Worm (Caenorhabditis elegans): ENCODE data around the gene grd-5.

Gene grd-5

DNA sequence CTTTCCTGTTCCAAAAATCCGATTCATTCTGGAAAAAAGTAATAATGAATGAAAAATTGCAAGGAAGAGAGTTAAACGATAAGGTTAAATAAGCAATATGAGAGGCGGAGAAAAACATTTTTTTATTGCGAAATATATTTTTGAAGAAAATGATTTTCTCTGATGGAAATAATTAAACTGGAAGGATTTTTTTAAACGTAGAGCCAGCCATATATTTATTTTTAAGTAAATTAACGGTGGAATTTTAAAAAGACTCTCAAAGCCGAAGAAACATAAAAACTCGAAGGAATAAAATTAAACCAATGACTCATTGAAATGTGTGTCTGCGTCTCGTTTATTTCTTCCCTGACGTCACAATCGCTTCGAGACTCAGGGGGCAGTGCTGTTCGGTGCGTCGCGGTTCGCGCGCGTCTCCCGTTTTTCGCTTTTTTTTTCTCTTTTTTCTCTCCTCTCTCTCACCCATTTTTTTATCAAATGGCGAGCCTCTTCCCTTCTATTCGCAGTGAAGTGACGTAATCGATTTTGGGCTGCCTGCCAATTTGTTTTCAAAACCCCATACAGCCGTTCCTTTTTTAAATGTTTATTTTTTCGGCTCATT, 12.6 kb upstream of the grd-5 start, which contains the start of gene vps-60 (continued):
- no peak for TF ChIP-seq fkh-4 (tag; optimal IDR thresholded peaks at IDR 0.05; ENCODE audit: borderline replicate concordance)
- peak; percentile 96 for TF ChIP-seq snu-23 (GFP tag; optimal IDR thresholded peaks at IDR 0.05)
- TF ChIP-seq lsy-2 (tag; optimal IDR thresholded peaks at IDR 0.05): peak; percentile 89 to 96
- TF ChIP-seq efl-3 (GFP tag; optimal IDR thresholded peaks at IDR 0.05): no peak
- peak; percentile 98 for TF ChIP-seq fkh-8 (tag; optimal IDR thresholded peaks at IDR 0.05)
- TF ChIP-seq swsn-7 (tag; optimal IDR thresholded peaks at IDR 0.05): peak; percentile 94
- TF ChIP-seq lin-15B (tag; optimal IDR thresholded peaks at IDR 0.05): peak; percentile 80
- TF ChIP-seq blmp-1 (tag; optimal IDR thresholded peaks at IDR 0.05): peak; percentile 97
- TF ChIP-seq vab-15 (tag; optimal IDR thresholded peaks at IDR 0.05): no peak
- peak; percentile 91 for TF ChIP-seq dsc-1 (tag; optimal IDR thresholded peaks at IDR 0.05)
- peak; percentile 98 for TF ChIP-seq fos-1 (tag; optimal IDR thresholded peaks at IDR 0.05)
- TF ChIP-seq mab-9 (GFP tag; IDR thresholded peaks at IDR 0.05): 0 out of 2 replicates have a peak, but pooled peaks have one; percentile 46
- TF ChIP-seq Y116A8C.19 (tag; optimal IDR thresholded peaks at IDR 0.05; ENCODE audit: borderline replicate concordance): no peak
- no peak for TF ChIP-seq sup-37 (GFP tag; optimal IDR thresholded peaks at IDR 0.05)
- TF ChIP-seq nhr-20 (tag; optimal IDR thresholded peaks at IDR 0.05): peak; percentile 96
- TF ChIP-seq tbx-2 (tag; optimal IDR thresholded peaks at IDR 0.05): peak; percentile 95
- peak; percentile 77 for TF ChIP-seq ztf-4 (tag; optimal IDR thresholded peaks at IDR 0.05)
- peak; percentile 87 to 90 for TF ChIP-seq lin-35 (GFP tag; optimal IDR thresholded peaks at IDR 0.05)
- no peak for TF ChIP-seq tlp-1 (tag; optimal IDR thresholded peaks at IDR 0.05)
- TF ChIP-seq snpc-4 (tag; optimal IDR thresholded peaks at IDR 0.05): peak; percentile 74
- peak; percentile 76 for TF ChIP-seq sox-4 (tag; optimal IDR thresholded peaks at IDR 0.05)
- TF ChIP-seq nhr-77 (tag; optimal IDR thresholded peaks at IDR 0.05): peak; percentile 93
- peak; percentile 55 for TF ChIP-seq zip-4 (GFP tag; optimal IDR thresholded peaks at IDR 0.05)
- TF ChIP-seq nhr-84 (tag; optimal IDR thresholded peaks at IDR 0.05): no peak
- peak; percentile 90 for TF ChIP-seq C16A3.4 (tag; optimal IDR thresholded peaks at IDR 0.05)
- TF ChIP-seq jun-1 (tag; optimal IDR thresholded peaks at IDR 0.05): peak; percentile 96
- peak; percentile 91 for TF ChIP-seq skn-1 (tag; optimal IDR thresholded peaks at IDR 0.05)
- TF ChIP-seq rnt-1 (tag; optimal IDR thresholded peaks at IDR 0.05): peak; percentile 89
- peak; percentile 22 for TF ChIP-seq aha-1 (tag; optimal IDR thresholded peaks at IDR 0.05)
- peak; percentile 83 for TF ChIP-seq zag-1 (tag; optimal IDR thresholded peaks at IDR 0.05)
- TF ChIP-seq C04F5.9 (tag; optimal IDR thresholded peaks at IDR 0.05): peak; percentile 29
- peak; percentile 48 for TF ChIP-seq lin-39 (tag; optimal IDR thresholded peaks at IDR 0.05)
- peak; percentile 98 for TF ChIP-seq xbp-1 (tag; optimal IDR thresholded peaks at IDR 0.05)
- TF ChIP-seq unc-30 (tag; optimal IDR thresholded peaks at IDR 0.05): no peak
- TF ChIP-seq nhr-237 (tag; optimal IDR thresholded peaks at IDR 0.05): peak; percentile 84
- TF ChIP-seq ceh-63 (GFP tag; optimal IDR thresholded peaks at IDR 0.05): no peak
- peak; percentile 79 for TF ChIP-seq irx-1 (tag; optimal IDR thresholded peaks at IDR 0.05)
- no peak for TF ChIP-seq ets-5 (GFP tag; IDR thresholded peaks at IDR 0.05)
- TF ChIP-seq mep-1 (tag; optimal IDR thresholded peaks at IDR 0.05): peak; percentile 80
- no peak for TF ChIP-seq nhr-12 (tag; optimal IDR thresholded peaks at IDR 0.05)
- TF ChIP-seq egl-13 (tag; optimal IDR thresholded peaks at IDR 0.05): peak; percentile 88
- TF ChIP-seq ceh-8 (GFP tag; optimal IDR thresholded peaks at IDR 0.05): peak; percentile 78
- peak; percentile 37 for TF ChIP-seq nhr-11 (tag; optimal IDR thresholded peaks at IDR 0.05)
- TF ChIP-seq nhr-90 (tag; optimal IDR thresholded peaks at IDR 0.05; ENCODE audit: poor library complexity): peak; percentile 86
- peak in 1 of 2 experiments; percentile 46 for TF ChIP-seq ztf-11 (tag; optimal IDR thresholded peaks at IDR 0.05)
- peak; percentile 89 for TF ChIP-seq unc-86 (tag; optimal IDR thresholded peaks at IDR 0.05)
- peak; percentile 94 for TF ChIP-seq isw-1 (GFP tag; IDR thresholded peaks at IDR 0.05)
- peak; percentile 93 for TF ChIP-seq nhr-19 (GFP tag; conservative IDR thresholded peaks at IDR 0.05)
- peak; percentile 98 for TF ChIP-seq lin-14 (GFP tag; optimal IDR thresholded peaks at IDR 0.05)
- no peak for TF ChIP-seq unc-98 (GFP tag; IDR thresholded peaks at IDR 0.05)
- TF ChIP-seq grh-1 (GFP tag; IDR thresholded peaks at IDR 0.05): peak; percentile 75
